Fruit fly (Drosophila melanogaster) whole organism, adult: Measurements from ENCODE around the gene CG32461.

ENCODE experiments used
- CG11617 ChIP-seq: fragments of 200-800 bp; sonication (Bioruptor generic); optimal IDR thresholded peaks from 2 replicates; lab custom pipeline; 2017; ENCODE audit warnings: mild to moderate bottlenecking, missing biosample characterization, missing genetic modification reagents, missing genetic modification characterization
- CG12768 ChIP-seq: fragments of 200-800 bp; sonication (Bioruptor generic); optimal IDR thresholded peaks from 2 replicates; lab custom pipeline; 2017; ENCODE audit warnings: missing biosample characterization, missing genetic modification characterization, mild to moderate bottlenecking, moderate library complexity, missing genetic modification reagents
- CG14711 ChIP-seq: fragments of 200-800 bp; sonication (Bioruptor generic); optimal IDR thresholded peaks from 2 replicates; lab custom pipeline; 2018; ENCODE audit warnings: missing biosample characterization, mild to moderate bottlenecking, missing genetic modification characterization, moderate library complexity
- CG1620 ChIP-seq: fragments of 200-800 bp; sonication (Bioruptor generic); optimal IDR thresholded peaks from 2 replicates; lab custom pipeline; 2016; ENCODE audit warnings: missing biosample characterization, missing genetic modification characterization
- CG33017 ChIP-seq: fragments of 200-800 bp; sonication (Bioruptor generic); optimal IDR thresholded peaks from 2 replicates; lab custom pipeline; 2018; ENCODE audit warnings: missing biosample characterization, mild to moderate bottlenecking, missing genetic modification characterization, moderate library complexity
- CG5204 ChIP-seq: fragments of 200-800 bp; sonication (Bioruptor generic); optimal IDR thresholded peaks from 2 replicates; lab custom pipeline; 2016; ENCODE audit warnings: missing biosample characterization, missing genetic modification characterization
- CG7045 ChIP-seq: fragments of 200-800 bp; sonication (Bioruptor generic); optimal IDR thresholded peaks from 2 replicates; lab custom pipeline; 2017; ENCODE audit warnings: missing biosample characterization, mild to moderate bottlenecking, missing genetic modification characterization
- CG7101 ChIP-seq: fragments of 200-800 bp; sonication (Bioruptor generic); optimal IDR thresholded peaks from 2 replicates; lab custom pipeline; 2018; ENCODE audit warnings: missing biosample characterization, mild to moderate bottlenecking, missing genetic modification characterization, moderate library complexity
- Clk ChIP-seq: fragments of 200-800 bp; sonication (Bioruptor generic); optimal IDR thresholded peaks from 2 replicates; lab custom pipeline; 2017; ENCODE audit warnings: missing biosample characterization, missing genetic modification characterization
- Crg-1 ChIP-seq: fragments of 200-800 bp; sonication (Bioruptor generic); optimal IDR thresholded peaks from 2 replicates; lab custom pipeline; 2016; ENCODE audit warnings: missing biosample characterization, missing genetic modification characterization
- Hr96 ChIP-seq: fragments of 200-800 bp; sonication (Bioruptor generic); optimal IDR thresholded peaks from 2 replicates; lab custom pipeline; 2016; ENCODE audit warnings: missing biosample characterization, missing genetic modification characterization
- Mnt ChIP-seq: fragments of 200-800 bp; sonication (Bioruptor generic); optimal IDR thresholded peaks from 2 replicates; lab custom pipeline; 2016; ENCODE audit warnings: missing biosample characterization, mild to moderate bottlenecking, missing genetic modification characterization
- bab1 ChIP-seq: fragments of 200-800 bp; sonication (Bioruptor generic); optimal IDR thresholded peaks from 3 replicates; lab custom pipeline; 2019; ENCODE audit warnings: missing biosample characterization, mild to moderate bottlenecking, missing genetic modification characterization, moderate library complexity
- cic ChIP-seq: fragments of 200-800 bp; sonication (Bioruptor generic); optimal IDR thresholded peaks from 2 replicates; lab custom pipeline; 2017; ENCODE audit warnings: missing biosample characterization, mild to moderate bottlenecking, missing genetic modification characterization, moderate library complexity
- cnc ChIP-seq, 2 experiments: fragments of >200 bp; optimal IDR thresholded peaks; 2 replicates each; lab custom pipeline; 2017
- kay ChIP-seq: fragments of 200-800 bp; sonication (Bioruptor generic); peaks from one replicate; lab custom pipeline; 2016; ENCODE audit warnings: missing biosample characterization, missing genetic modification characterization, borderline replicate concordance
- ovo ChIP-seq: fragments of 200-800 bp; sonication (Bioruptor generic); optimal IDR thresholded peaks from 2 replicates; lab custom pipeline; 2016; ENCODE audit warnings: missing biosample characterization, missing genetic modification characterization
- pad ChIP-seq: fragments of 200-800 bp; sonication (Bioruptor generic); optimal IDR thresholded peaks from 3 replicates; lab custom pipeline; 2017; ENCODE audit warnings: missing biosample characterization, missing genetic modification characterization, mild to moderate bottlenecking, moderate library complexity, missing genetic modification reagents
- tj ChIP-seq: fragments of 200-800 bp; sonication (Bioruptor generic); optimal IDR thresholded peaks from 3 replicates; lab custom pipeline; 2017; ENCODE audit warnings: missing biosample characterization, mild to moderate bottlenecking, missing genetic modification characterization, moderate library complexity
- toe ChIP-seq: fragments of 200-800 bp; sonication (Bioruptor generic); optimal IDR thresholded peaks from 2 replicates; lab custom pipeline; 2016; ENCODE audit warnings: missing biosample characterization, missing genetic modification characterization

CG32461 gene

dm6 chr3L:22955202-22955601, at the start of gene CG32461:
CG32461 (minus strand) TSS chr3L:22955302.
- TF ChIP-seq Clk (GFP tag; lab: Kevin White, UChicago), result no peak

DNA sequence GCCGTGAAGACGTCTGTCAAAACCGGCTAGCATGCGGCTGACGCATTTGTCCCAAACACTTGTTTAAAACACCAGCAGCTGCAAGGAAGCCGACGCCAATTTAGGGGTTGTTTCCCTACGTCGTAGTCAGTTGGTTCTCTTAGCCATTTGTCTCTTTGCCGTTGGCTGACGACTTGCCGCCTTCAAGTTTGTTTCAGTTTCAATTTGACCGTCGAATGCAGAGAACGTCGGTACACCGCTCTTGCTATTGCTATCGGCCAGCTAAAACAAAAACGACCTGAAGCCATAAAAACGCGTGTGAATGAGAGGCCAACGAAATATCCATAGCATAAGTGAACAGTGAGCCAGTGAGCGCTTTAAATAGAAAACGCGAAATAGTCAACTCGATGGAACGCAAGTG, 43.1 kb upstream of the CG32461 start, which contains the start of gene nrm:
TSS of gene nrm (plus strand) at position 197 of the 400 bp plus-strand sequence.
- no peak for TF ChIP-seq CG12768
- TF ChIP-seq Mnt (GFP tag; lab: Kevin White, UChicago), result no peak
- no peak for TF ChIP-seq CG7101 (tag; lab: Kevin White, UChicago)
- no peak for TF ChIP-seq pad
- TF ChIP-seq CG7045, result no peak
- TF ChIP-seq CG5204 (GFP tag; lab: Kevin White, UChicago), result no peak
- no peak for TF ChIP-seq Clk (GFP tag; lab: Kevin White, UChicago)
- TF ChIP-seq kay (GFP tag; lab: Kevin White, UChicago), result no peak
- no peak for TF ChIP-seq tj (GFP tag; lab: Kevin White, UChicago)
- no peak for TF ChIP-seq CG1620 (GFP tag; lab: Kevin White, UChicago)
- TF ChIP-seq Crg-1 (GFP tag; lab: Kevin White, UChicago), result no peak
- TF ChIP-seq bab1 (GFP tag; lab: Kevin White, UChicago), result no peak
- TF ChIP-seq CG14711 (tag; lab: Kevin White, UChicago), result no peak
- TF ChIP-seq Hr96 (GFP tag; lab: Kevin White, UChicago), result no peak
- TF ChIP-seq toe (GFP tag; lab: Kevin White, UChicago), result no peak
- TF ChIP-seq cnc (optimal IDR thresholded peaks at IDR 0.05; lab: Kevin White, UChicago), result no peak
- no peak for TF ChIP-seq CG33017 (tag; lab: Kevin White, UChicago)
- TF ChIP-seq CG11617, result no peak
- no peak for TF ChIP-seq cic

dm6 chr3L:22989495-22989894, 34.4 kb upstream of the CG32461 start:
- TF ChIP-seq Clk (GFP tag; lab: Kevin White, UChicago) (no peak), cic (no peak), bab1 (GFP tag; lab: Kevin White, UChicago) (no peak), CG33017 (tag; lab: Kevin White, UChicago) (no peak), pad (no peak), CG5204 (GFP tag; lab: Kevin White, UChicago) (no peak), CG1620 (GFP tag; lab: Kevin White, UChicago) (no peak), kay (GFP tag; lab: Kevin White, UChicago) (no peak), ovo (no peak), Hr96 (GFP tag; lab: Kevin White, UChicago) (no peak), cnc (optimal IDR thresholded peaks at IDR 0.05; lab: Kevin White, UChicago) (no peak), CG7045 (no peak), CG12768 (no peak), CG7101 (tag; lab: Kevin White, UChicago) (no peak), toe (GFP tag; lab: Kevin White, UChicago) (no peak), Crg-1 (GFP tag; lab: Kevin White, UChicago) (no peak), tj (GFP tag; lab: Kevin White, UChicago) (no peak)

DNA sequence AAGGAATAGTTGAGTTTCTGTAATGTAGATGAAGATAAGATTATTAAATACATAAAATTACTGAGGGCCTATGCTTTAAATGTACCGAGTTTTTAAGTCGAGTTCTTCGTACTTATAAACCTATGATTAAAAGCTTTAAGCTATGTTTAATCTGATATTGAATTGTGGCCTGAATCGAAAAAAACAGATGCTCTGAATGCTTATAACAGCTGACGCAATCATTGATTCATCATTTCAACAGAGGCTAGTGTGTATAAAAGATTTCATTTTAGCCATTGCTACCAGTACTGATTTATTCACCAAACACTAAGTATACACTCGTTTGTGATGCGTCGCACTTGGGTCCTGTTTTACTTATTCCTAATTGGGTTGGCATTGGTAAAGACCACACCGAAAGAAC, 32.2 kb upstream of the CG32461 start, which contains the start of gene CG32457:
TSS of gene CG32457 (plus strand) at position 301 of the 400 bp plus-strand sequence.
- TF ChIP-seq Clk (GFP tag; lab: Kevin White, UChicago) (no peak), CG7045 (no peak)

DNA sequence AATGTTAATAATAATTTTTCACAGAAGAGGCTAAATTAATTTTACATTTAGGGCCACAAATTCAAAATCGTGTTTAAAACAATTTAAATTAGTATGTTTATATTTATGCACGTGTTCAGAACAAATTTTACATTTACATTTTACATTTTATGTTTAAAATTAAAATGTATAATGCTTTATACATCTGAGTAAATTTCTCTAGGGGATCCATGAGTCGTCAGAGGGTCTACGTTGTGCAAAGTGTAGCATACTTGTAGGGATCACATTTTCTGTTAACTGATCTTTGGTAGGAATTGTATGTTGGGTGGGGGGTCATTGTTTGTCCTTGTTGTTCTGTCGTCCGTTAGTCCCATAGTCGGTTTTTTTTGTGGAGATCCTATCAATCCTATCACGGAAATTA, 26.9 kb upstream of the CG32461 start:
- TF ChIP-seq CG14711 (tag; lab: Kevin White, UChicago), result no peak
- TF ChIP-seq Mnt (GFP tag; lab: Kevin White, UChicago), result no peak
- TF ChIP-seq pad, result no peak
- no peak for TF ChIP-seq cic
- no peak for TF ChIP-seq CG12768
- no peak for TF ChIP-seq CG33017 (tag; lab: Kevin White, UChicago)
- no peak for TF ChIP-seq Crg-1 (GFP tag; lab: Kevin White, UChicago)
- TF ChIP-seq CG1620 (GFP tag; lab: Kevin White, UChicago), result no peak

dm6 chr3L:22960322-22960721, 5.2 kb upstream of the CG32461 start:
- TF ChIP-seq CG33017 (tag; lab: Kevin White, UChicago) (no peak), CG11617 (no peak), ovo (no peak), cnc (optimal IDR thresholded peaks at IDR 0.05; lab: Kevin White, UChicago) (no peak), Mnt (GFP tag; lab: Kevin White, UChicago) (no peak), Hr96 (GFP tag; lab: Kevin White, UChicago) (no peak), CG7045 (no peak), cic (no peak), CG1620 (GFP tag; lab: Kevin White, UChicago) (no peak), tj (GFP tag; lab: Kevin White, UChicago) (no peak), CG7101 (tag; lab: Kevin White, UChicago) (no peak), CG5204 (GFP tag; lab: Kevin White, UChicago) (no peak), bab1 (GFP tag; lab: Kevin White, UChicago) (no peak), toe (GFP tag; lab: Kevin White, UChicago) (no peak), Clk (GFP tag; lab: Kevin White, UChicago) (no peak), CG12768 (no peak), CG14711 (tag; lab: Kevin White, UChicago) (no peak)

- no peak for TF ChIP-seq CG5204 (GFP tag; lab: Kevin White, UChicago)
- no peak for TF ChIP-seq CG1620 (GFP tag; lab: Kevin White, UChicago)
- TF ChIP-seq CG12768, result no peak
- no peak for TF ChIP-seq CG11617
- TF ChIP-seq cnc (optimal IDR thresholded peaks at IDR 0.05; lab: Kevin White, UChicago), result no peak
- no peak for TF ChIP-seq Hr96 (GFP tag; lab: Kevin White, UChicago)
- TF ChIP-seq CG14711 (tag; lab: Kevin White, UChicago), result no peak
- TF ChIP-seq Crg-1 (GFP tag; lab: Kevin White, UChicago), result no peak
- no peak for TF ChIP-seq bab1 (GFP tag; lab: Kevin White, UChicago)
- no peak for TF ChIP-seq tj (GFP tag; lab: Kevin White, UChicago)
- TF ChIP-seq cic, result no peak
Observed at dm6 chr3L:22958171-22958570, 3.1 kb upstream of the CG32461 start.
